Worm (Caenorhabditis elegans): ENCODE results near the gene R02E4.1.

R02E4.1 gene

ce11 chrX:4138413-4139193 is 34.3 kb upstream of the R02E4.1 start:
- peak; percentile 19 for TF ChIP-seq mep-1 (tag; optimal IDR thresholded peaks at IDR 0.05)
- TF ChIP-seq lin-14 (GFP tag; optimal IDR thresholded peaks at IDR 0.05): peak; percentile 54
- TF ChIP-seq lsy-2 (tag; optimal IDR thresholded peaks at IDR 0.05): no peak
- no peak for TF ChIP-seq aly-2 (tag; optimal IDR thresholded peaks at IDR 0.05)
- TF ChIP-seq nhr-20 (tag; optimal IDR thresholded peaks at IDR 0.05): peak; percentile 44
- TF ChIP-seq alr-1 (tag; optimal IDR thresholded peaks at IDR 0.05; ENCODE audit: borderline replicate concordance): no peak
- TF ChIP-seq tbx-2 (tag; optimal IDR thresholded peaks at IDR 0.05): peak; percentile 33
- TF ChIP-seq dsc-1 (tag; optimal IDR thresholded peaks at IDR 0.05): peak; percentile 76
- TF ChIP-seq lin-13 (GFP tag; optimal IDR thresholded peaks at IDR 0.05): peak; percentile 10
- TF ChIP-seq nhr-19 (GFP tag; conservative IDR thresholded peaks at IDR 0.05): 0 out of 2 replicates have a peak, but pooled peaks have one; percentile 9
- peak; percentile 1 for TF ChIP-seq rnt-1 (tag; optimal IDR thresholded peaks at IDR 0.05)
- TF ChIP-seq mdl-1 (tag; optimal IDR thresholded peaks at IDR 0.05): peak in 1 of 2 experiments; percentile 4
- peak; percentile 85 for TF ChIP-seq nhr-85 (tag)
- peak; percentile 22 for TF ChIP-seq snu-23 (GFP tag; optimal IDR thresholded peaks at IDR 0.05)
- TF ChIP-seq sox-4 (tag; optimal IDR thresholded peaks at IDR 0.05): no peak
- peak; percentile 69 for TF ChIP-seq blmp-1 (tag; optimal IDR thresholded peaks at IDR 0.05)
- peak; percentile 52 for TF ChIP-seq nhr-71 (tag; optimal IDR thresholded peaks at IDR 0.05)
- TF ChIP-seq nhr-90 (tag; optimal IDR thresholded peaks at IDR 0.05; ENCODE audit: poor library complexity): peak; percentile 21

- no peak for TF ChIP-seq mef-2 (tag; optimal IDR thresholded peaks at IDR 0.05)
- TF ChIP-seq fkh-10 (GFP tag; optimal IDR thresholded peaks at IDR 0.05): no peak
- TF ChIP-seq pag-3 (tag; optimal IDR thresholded peaks at IDR 0.05; ENCODE audit: borderline replicate concordance, insufficient read depth): no peak
- TF ChIP-seq zip-4 (GFP tag; optimal IDR thresholded peaks at IDR 0.05): peak; percentile 8
- TF ChIP-seq ama-1 (optimal IDR thresholded peaks at IDR 0.05): no peak
- TF ChIP-seq fkh-8 (tag; optimal IDR thresholded peaks at IDR 0.05): peak; percentile 66
- TF ChIP-seq xbp-1 (tag; optimal IDR thresholded peaks at IDR 0.05): peak; percentile 9
- TF ChIP-seq zag-1 (tag; optimal IDR thresholded peaks at IDR 0.05): no peak
- TF ChIP-seq lin-14 (GFP tag; optimal IDR thresholded peaks at IDR 0.05): peak; percentile 82
- TF ChIP-seq mep-1 (tag; optimal IDR thresholded peaks at IDR 0.05): no peak
- no peak for TF ChIP-seq unc-86 (tag; optimal IDR thresholded peaks at IDR 0.05)
- no peak for TF ChIP-seq nhr-237 (tag; optimal IDR thresholded peaks at IDR 0.05)
- TF ChIP-seq snpc-4 (tag; optimal IDR thresholded peaks at IDR 0.05): no peak
- no peak for TF ChIP-seq mdl-1 (tag; optimal IDR thresholded peaks at IDR 0.05)
- TF ChIP-seq ztf-11 (tag; optimal IDR thresholded peaks at IDR 0.05): no peak
- no peak for TF ChIP-seq unc-98 (GFP tag; IDR thresholded peaks at IDR 0.05)
- no peak for TF ChIP-seq efl-1 (optimal IDR thresholded peaks at IDR 0.05)
- TF ChIP-seq efl-1 (GFP tag; optimal IDR thresholded peaks at IDR 0.05 in 1 of 2): peak in 1 of 2 experiments; percentile 82
- no peak for TF ChIP-seq dpl-1 (GFP tag; optimal IDR thresholded peaks at IDR 0.05)
- no peak for TF ChIP-seq fkh-4 (tag; optimal IDR thresholded peaks at IDR 0.05; ENCODE audit: borderline replicate concordance)
- TF ChIP-seq pqm-1 (tag; optimal IDR thresholded peaks at IDR 0.05): no peak
- TF ChIP-seq fos-1 (tag; optimal IDR thresholded peaks at IDR 0.05): no peak
- no peak for TF ChIP-seq vab-15 (tag; optimal IDR thresholded peaks at IDR 0.05)
- peak; percentile 36 for TF ChIP-seq snu-23 (GFP tag; optimal IDR thresholded peaks at IDR 0.05)
- no peak for TF ChIP-seq blmp-1 (tag; optimal IDR thresholded peaks at IDR 0.05)
- TF ChIP-seq mab-9 (GFP tag; IDR thresholded peaks at IDR 0.05): no peak
- TF ChIP-seq egl-13 (tag; optimal IDR thresholded peaks at IDR 0.05): no peak
- TF ChIP-seq nhr-47 (tag; optimal IDR thresholded peaks at IDR 0.05): peak; percentile 29
- TF ChIP-seq nhr-77 (tag; optimal IDR thresholded peaks at IDR 0.05): peak; percentile 14
- no peak for TF ChIP-seq lin-35 (GFP tag; optimal IDR thresholded peaks at IDR 0.05)
- TF ChIP-seq unc-30 (tag; optimal IDR thresholded peaks at IDR 0.05): no peak
- TF ChIP-seq ets-5 (GFP tag; IDR thresholded peaks at IDR 0.05): no peak
- no peak for TF ChIP-seq pax-3 (tag; optimal IDR thresholded peaks at IDR 0.05)
- TF ChIP-seq aha-1 (tag; optimal IDR thresholded peaks at IDR 0.05): no peak
- TF ChIP-seq ztf-4 (tag; optimal IDR thresholded peaks at IDR 0.05): peak; percentile 60
- no peak for TF ChIP-seq hpl-2 (GFP tag; optimal IDR thresholded peaks at IDR 0.05)
Measured at ce11 chrX:4137452-4138164, 33.3 kb upstream of the R02E4.1 start.
